Worm (Caenorhabditis elegans) whole organism, L4 larva: ENCODE results near the gene Y113G7B.15.

Experiments used
- ZK546.5 ChIP-seq, 2 experiments: sonication (generic microtip); optimal IDR thresholded peaks; 2 replicates each; lab custom pipeline; 2017; ENCODE audit warnings: missing biosample characterization in 2 of 2, missing genetic modification characterization in 2 of 2
- unc-62 ChIP-seq, 3 experiments: fragments of 150-350 bp in 1 of 3; sonication (generic microtip); optimal IDR thresholded peaks in 2 of 3; peaks in 1 of 3; 1 replicate in 1 of 3; 2 replicates in 2 of 3; lab custom pipeline; 2014 to 2017; ENCODE audit warnings: missing biosample characterization in 3 of 3, missing genetic modification characterization in 3 of 3, missing genetic modification reagents in 3 of 3, missing genotype in 1 of 3

- no peak for TF ChIP-seq ZK546.5 (tag; optimal IDR thresholded peaks at IDR 0.05; lab: Kevin White, UChicago)
- TF ChIP-seq unc-62 (GFP tag; optimal IDR thresholded peaks at IDR 0.05 in 1 of 2; lab: Kevin White, UChicago), result no peak
- no peak for TF ChIP-seq unc-62 (tag; optimal IDR thresholded peaks at IDR 0.05; lab: Kevin White, UChicago)
Observed at ce11 chrV:20182311-20182710, 51.3 kb downstream of the Y113G7B.15 start.
